ENCODE assay signal across 3 worm cellular contexts in the genomic region with DNA sequence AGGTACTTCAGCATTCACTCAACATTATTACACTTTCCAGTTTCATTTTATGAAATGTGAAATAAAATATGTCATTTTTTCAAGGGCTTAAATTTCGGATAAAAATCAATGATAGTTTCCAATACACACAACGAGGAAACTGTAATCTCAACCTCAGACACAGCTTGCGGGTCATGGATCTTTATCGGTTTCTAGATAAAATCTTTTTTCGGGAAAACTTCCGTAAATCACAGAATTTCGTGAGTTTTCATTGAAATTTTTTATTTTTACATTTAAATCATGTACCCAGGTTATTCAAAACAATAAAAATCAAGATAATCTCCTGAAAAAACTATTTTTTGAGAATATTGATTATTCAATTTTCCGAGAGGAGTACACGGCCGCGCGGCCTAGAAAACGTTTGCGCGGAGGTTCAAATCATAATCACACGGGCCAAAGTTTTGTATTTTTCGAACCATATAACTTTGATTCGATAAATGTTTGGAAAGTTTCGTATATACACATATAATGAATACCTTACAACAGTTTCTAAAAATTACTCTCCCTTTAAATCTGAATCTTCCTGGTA.
A peak's percentile ranks its signal among the peaks of the same experiment; 100 is the strongest.
TF ChIP-seq lines count a peak whose summit lies in the region.

No protein-coding gene starts in this region.

TF ChIP-seq in whole organism, L2 larva, 48 proteins besides CTCF, POLR2A, EP300 and RAD21 (continued from another document):
- no peak for TF ChIP-seq ceh-82 (tag; optimal IDR thresholded peaks at IDR 0.05; lab: Kevin White, UChicago)
- no peak for TF ChIP-seq ceh-16 (tag; optimal IDR thresholded peaks at IDR 0.05; lab: Kevin White, UChicago)
- TF ChIP-seq mdl-1 (tag; optimal IDR thresholded peaks at IDR 0.05; lab: Kevin White, UChicago) = no peak
- TF ChIP-seq peb-1 (tag; optimal IDR thresholded peaks at IDR 0.05; lab: Kevin White, UChicago) = no peak
- no peak for TF ChIP-seq nhr-11 (tag; optimal IDR thresholded peaks at IDR 0.05; lab: Kevin White, UChicago)
- TF ChIP-seq nhr-77 (tag; optimal IDR thresholded peaks at IDR 0.05; lab: Kevin White, UChicago) = no peak
- TF ChIP-seq lsy-2 (tag; optimal IDR thresholded peaks at IDR 0.05; lab: Kevin White, UChicago) = peak in 1 of 2 experiments; percentile 17
- TF ChIP-seq fos-1 (tag; optimal IDR thresholded peaks at IDR 0.05; lab: Kevin White, UChicago) = no peak
- TF ChIP-seq lin-11 (tag; optimal IDR thresholded peaks at IDR 0.05; lab: Kevin White, UChicago) = no peak
- TF ChIP-seq alr-1 (tag; optimal IDR thresholded peaks at IDR 0.05; lab: Kevin White, UChicago) = no peak
- TF ChIP-seq ztf-4 (tag; optimal IDR thresholded peaks at IDR 0.05; lab: Kevin White, UChicago) = no peak
- TF ChIP-seq unc-39 (tag; optimal IDR thresholded peaks at IDR 0.05; lab: Kevin White, UChicago) = no peak
- no peak for TF ChIP-seq ztf-11 (tag; optimal IDR thresholded peaks at IDR 0.05; lab: Kevin White, UChicago)
- TF ChIP-seq unc-55 (GFP tag; optimal IDR thresholded peaks at IDR 0.05; lab: Kevin White, UChicago) = no peak
- TF ChIP-seq dmd-4 (tag; optimal IDR thresholded peaks at IDR 0.05; lab: Kevin White, UChicago) = no peak
- TF ChIP-seq F13H6.1 (tag; optimal IDR thresholded peaks at IDR 0.05; lab: Kevin White, UChicago) = no peak
- peak; percentile 28 for TF ChIP-seq sem-4 (tag; optimal IDR thresholded peaks at IDR 0.05; lab: Kevin White, UChicago)
- TF ChIP-seq mab-5 (tag; optimal IDR thresholded peaks at IDR 0.05; lab: Kevin White, UChicago) = no peak
- no peak for TF ChIP-seq lin-39 (tag; optimal IDR thresholded peaks at IDR 0.05; lab: Kevin White, UChicago)
- no peak for TF ChIP-seq gmeb-1 (tag; optimal IDR thresholded peaks at IDR 0.05; lab: Kevin White, UChicago)
- TF ChIP-seq nhr-25 (tag; optimal IDR thresholded peaks at IDR 0.05; lab: Kevin White, UChicago) = peak; percentile 25
- no peak for TF ChIP-seq nhr-6 (tag; optimal IDR thresholded peaks at IDR 0.05; lab: Kevin White, UChicago)
- TF ChIP-seq nhr-129 (tag; optimal IDR thresholded peaks at IDR 0.05; lab: Kevin White, UChicago) = no peak
- TF ChIP-seq crh-2 (tag; optimal IDR thresholded peaks at IDR 0.05; lab: Kevin White, UChicago) = no peak
- TF ChIP-seq snpc-4 (tag; optimal IDR thresholded peaks at IDR 0.05; lab: Kevin White, UChicago) = no peak
- TF ChIP-seq nhr-12 (tag; optimal IDR thresholded peaks at IDR 0.05; lab: Kevin White, UChicago) = no peak
- no peak for TF ChIP-seq skn-1 (tag; optimal IDR thresholded peaks at IDR 0.05; lab: Kevin White, UChicago)
- no peak for TF ChIP-seq lin-13 (GFP tag; optimal IDR thresholded peaks at IDR 0.05; lab: Kevin White, UChicago)
TF ChIP-seq in whole organism, L2 larva: peak in this region for 6.

TF ChIP-seq in whole organism, L3 larva, 47 proteins besides CTCF, POLR2A, EP300 and RAD21 (continued from another document):
- TF ChIP-seq elt-1 (tag; optimal IDR thresholded peaks at IDR 0.05; lab: Kevin White, UChicago) = peak; percentile 31
- TF ChIP-seq eor-1 (tag; optimal IDR thresholded peaks at IDR 0.05; lab: Kevin White, UChicago) = no peak

TF ChIP-seq in whole organism, L4 larva, 104 proteins besides CTCF, POLR2A, EP300 and RAD21 (continued from another document):
- TF ChIP-seq dpl-1 (GFP tag; optimal IDR thresholded peaks at IDR 0.05; lab: Kevin White, UChicago) (peak; percentile 50), zfp-3 (GFP tag; conservative IDR thresholded peaks at IDR 0.05; lab: Robert Waterston, UW) (0 out of 2 replicates have a peak, but pooled peaks have one; percentile 18), mxl-3 (GFP tag; optimal IDR thresholded peaks at IDR 0.05; lab: Kevin White, UChicago) (no peak), duxl-1 (tag; optimal IDR thresholded peaks at IDR 0.05; lab: Kevin White, UChicago; ENCODE audit: poor library complexity) (peak; percentile 40), hif-1 (tag; optimal IDR thresholded peaks at IDR 0.05; lab: Kevin White, UChicago) (peak in 1 of 2 experiments; percentile 43), zip-2 (tag; optimal IDR thresholded peaks at IDR 0.05; lab: Kevin White, UChicago) (peak; percentile 58)
